Worm (Caenorhabditis elegans): Measurements from ENCODE around the gene glt-6.

glt-6 gene

DNA sequence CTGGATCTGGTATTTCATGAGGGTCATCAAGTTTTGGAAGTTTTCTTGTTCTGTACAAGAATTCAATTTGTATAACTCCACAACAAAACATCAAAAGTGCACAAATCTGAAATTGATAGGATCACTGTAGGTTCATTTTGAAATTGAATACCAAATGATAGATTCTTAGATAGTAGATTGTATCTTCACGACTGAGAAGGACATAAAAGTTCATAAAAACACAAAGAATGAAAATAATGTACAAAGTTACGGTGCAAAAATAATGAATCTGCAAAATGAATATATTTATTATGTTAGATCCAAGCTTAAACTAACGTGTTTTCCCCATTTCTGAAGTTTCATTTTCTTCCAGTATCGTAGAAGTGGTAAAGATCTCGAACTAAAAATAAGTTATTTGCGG is 2.5 kb upstream of the glt-6 start:
- TF ChIP-seq nhr-237 (tag; optimal IDR thresholded peaks at IDR 0.05) (no peak), T20F7.1 (GFP tag; optimal IDR thresholded peaks at IDR 0.05) (no peak), cey-2 (tag; optimal IDR thresholded peaks at IDR 0.05; ENCODE audit: borderline replicate concordance, insufficient read depth) (no peak), nhr-11 (tag; optimal IDR thresholded peaks at IDR 0.05) (no peak), ceh-28 (tag; optimal IDR thresholded peaks at IDR 0.05) (no peak), lir-3 (tag; optimal IDR thresholded peaks at IDR 0.05) (no peak), aha-1 (tag) (no peak), unc-62 (GFP tag; optimal IDR thresholded peaks at IDR 0.05 in 1 of 2) (no peak), unc-62 (tag; optimal IDR thresholded peaks at IDR 0.05) (no peak), dmd-9 (GFP tag; IDR thresholded peaks at IDR 0.05) (no peak), ceh-32 (tag; optimal IDR thresholded peaks at IDR 0.05; ENCODE audit: poor library complexity) (no peak), F37D6.2 (tag; optimal IDR thresholded peaks at IDR 0.05) (no peak), daf-8 (GFP tag; IDR thresholded peaks at IDR 0.05) (no peak)

DNA sequence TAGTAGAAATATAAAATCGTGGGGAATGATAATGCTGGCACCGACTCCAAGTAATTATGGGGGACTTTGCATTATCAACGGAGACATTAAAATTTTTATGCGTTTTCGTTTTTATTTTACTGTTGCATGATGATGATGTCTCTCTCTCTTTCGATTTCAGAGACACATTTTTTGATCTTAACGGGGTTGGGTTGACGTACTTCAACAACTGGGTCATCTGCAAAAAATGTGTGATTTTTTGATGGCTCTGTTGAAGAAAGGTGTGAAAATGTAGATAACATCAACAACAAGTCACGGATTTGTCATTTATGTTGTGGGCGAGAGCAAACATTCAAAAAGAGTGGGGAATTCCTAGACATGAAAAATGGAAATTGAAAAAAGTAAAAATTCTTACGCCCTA is 2.1 kb upstream of the glt-6 start, which contains the start of gene F55G1.15:
Gene F55G1.15, minus strand, starts transcription at position 101 of the 400 bp plus-strand sequence.
- TF ChIP-seq pqm-1 (tag; optimal IDR thresholded peaks at IDR 0.05) = peak; percentile 1
- no peak for TF ChIP-seq hif-1 (tag; optimal IDR thresholded peaks at IDR 0.05)
- peak; percentile 39; the same call in 1 of the 2 replicates for TF ChIP-seq dmd-6 (GFP tag; IDR thresholded peaks at IDR 0.05)
- peak; percentile 74 for TF ChIP-seq php-3 (GFP tag; IDR thresholded peaks at IDR 0.05)
- TF ChIP-seq dve-1 (tag; optimal IDR thresholded peaks at IDR 0.05; ENCODE audit: insufficient read depth) = peak; percentile 8
- no peak for TF ChIP-seq daf-16 (GFP tag; optimal IDR thresholded peaks at IDR 0.05)
- TF ChIP-seq daf-16 (tag; optimal IDR thresholded peaks at IDR 0.05) = peak; percentile 20
- TF ChIP-seq sdz-12 (GFP tag; optimal IDR thresholded peaks at IDR 0.05) = no peak

DNA sequence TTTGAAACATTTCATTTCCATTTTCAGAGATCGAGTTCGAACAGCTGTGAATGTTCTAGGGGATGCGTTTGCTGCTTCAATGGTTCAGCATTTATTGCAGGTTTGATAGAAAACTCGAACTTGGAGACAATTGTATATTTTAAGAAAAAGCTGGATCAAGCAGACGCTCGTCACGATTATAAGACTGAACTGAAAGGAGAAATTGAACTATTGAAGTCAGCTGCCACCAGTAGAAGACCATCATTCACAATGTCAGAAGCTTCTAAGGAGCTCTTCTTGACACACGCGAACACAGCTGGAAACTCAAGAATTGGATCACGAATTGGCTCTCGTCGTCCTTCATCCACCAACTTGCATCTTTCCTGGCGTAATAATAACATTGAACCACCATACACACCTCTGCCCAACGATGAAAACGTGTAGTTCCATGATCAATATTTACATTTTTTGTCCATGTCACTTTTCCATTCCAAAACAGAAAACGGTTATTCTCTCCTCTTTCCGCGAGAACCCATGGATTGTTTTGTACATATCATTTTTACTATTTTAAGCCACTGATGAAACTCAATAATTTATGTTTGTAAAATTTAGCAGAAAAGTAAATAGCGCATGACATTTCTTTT is 2.6 kb downstream of the glt-6 start:
- no peak for TF ChIP-seq Y75B8A.6 (GFP tag; IDR thresholded peaks at IDR 0.05)
- TF ChIP-seq F26F4.8 (GFP tag; conservative IDR thresholded peaks at IDR 0.05) = 0 out of 2 replicates have a peak, but pooled peaks have one; percentile 12
- TF ChIP-seq nhr-237 (tag; optimal IDR thresholded peaks at IDR 0.05) = no peak
- TF ChIP-seq nhr-76 (tag; optimal IDR thresholded peaks at IDR 0.05) = no peak
- peak; percentile 40 for TF ChIP-seq dmd-6 (GFP tag; IDR thresholded peaks at IDR 0.05)
- peak; percentile 71 for TF ChIP-seq snpc-1.2 (GFP tag; IDR thresholded peaks at IDR 0.05)
- no peak for TF ChIP-seq nhr-28 (tag; optimal IDR thresholded peaks at IDR 0.05)
- TF ChIP-seq nhr-41 (GFP tag; IDR thresholded peaks at IDR 0.05) = no peak
- peak; percentile 1 for TF ChIP-seq nhr-48 (tag; optimal IDR thresholded peaks at IDR 0.05)
- peak; percentile 12 for TF ChIP-seq duxl-1 (tag; optimal IDR thresholded peaks at IDR 0.05; ENCODE audit: poor library complexity)
- TF ChIP-seq ceh-20 (GFP tag; IDR thresholded peaks at IDR 0.05) = no peak
- no peak for TF ChIP-seq skn-1 (tag; optimal IDR thresholded peaks at IDR 0.05)
- TF ChIP-seq vab-7 (GFP tag; IDR thresholded peaks at IDR 0.05) = no peak
- TF ChIP-seq ceh-82 (tag; optimal IDR thresholded peaks at IDR 0.05) = no peak
- no peak for TF ChIP-seq lin-15B (tag; optimal IDR thresholded peaks at IDR 0.05)
- TF ChIP-seq php-3 (GFP tag; IDR thresholded peaks at IDR 0.05) = no peak
- no peak for TF ChIP-seq zag-1 (tag; optimal IDR thresholded peaks at IDR 0.05)
- peak; percentile 31 for TF ChIP-seq unc-130 (GFP tag; optimal IDR thresholded peaks at IDR 0.05)
- TF ChIP-seq ztf-11 (tag; optimal IDR thresholded peaks at IDR 0.05) = no peak
- no peak for TF ChIP-seq set-16 (GFP tag; IDR thresholded peaks at IDR 0.05)
- no peak; the same call in 1 of the 2 replicates for TF ChIP-seq egl-43 (GFP tag; IDR thresholded peaks at IDR 0.05)
- no peak for TF ChIP-seq rbr-2 (tag; optimal IDR thresholded peaks at IDR 0.05)
- no peak for TF ChIP-seq F37D6.2 (tag; optimal IDR thresholded peaks at IDR 0.05)
- TF ChIP-seq daf-12 (tag; optimal IDR thresholded peaks at IDR 0.05) = no peak
- TF ChIP-seq ceh-62 (tag; optimal IDR thresholded peaks at IDR 0.05) = no peak
- no peak for TF ChIP-seq lin-39 (tag; optimal IDR thresholded peaks at IDR 0.05)
- TF ChIP-seq zip-11 (GFP tag; IDR thresholded peaks at IDR 0.05) = no peak
- TF ChIP-seq ZK546.5 (tag; optimal IDR thresholded peaks at IDR 0.05) = no peak
- TF ChIP-seq nhr-42 (GFP tag; IDR thresholded peaks at IDR 0.05) = no peak
- no peak for TF ChIP-seq hif-1 (tag; optimal IDR thresholded peaks at IDR 0.05)
- TF ChIP-seq hlh-30 (tag; optimal IDR thresholded peaks at IDR 0.05; ENCODE audit: insufficient read depth) = no peak
- TF ChIP-seq lin-38 (GFP tag; IDR thresholded peaks at IDR 0.05) = peak; percentile 53
- peak; percentile 71 for TF ChIP-seq T20F7.1 (GFP tag; optimal IDR thresholded peaks at IDR 0.05)

Data from whole organism, L4 larva.